Fruit fly (Drosophila melanogaster): ENCODE results near the gene CG14641.

The CG14641 gene

dm6 chr3R:4215264-4215993, 16.7 kb downstream of the CG14641 start, which contains the start of gene CG14636 (continued):
- TF ChIP-seq twi (tag; optimal IDR thresholded peaks at IDR 0.05): no peak
- peak; percentile 60; the same call in 1 of the 3 replicates for TF ChIP-seq Dbx (GFP tag; IDR thresholded peaks at IDR 0.05)
- peak; percentile 35 for TF ChIP-seq CG8281 (tag; optimal IDR thresholded peaks at IDR 0.05)
- peak; percentile 21 for TF ChIP-seq chn (GFP tag; optimal IDR thresholded peaks at IDR 0.05)
- TF ChIP-seq lab (GFP tag; optimal IDR thresholded peaks at IDR 0.05): peak; percentile 88
- no peak for TF ChIP-seq CG8359 (GFP tag; optimal IDR thresholded peaks at IDR 0.05; ENCODE audit: borderline replicate concordance)
- no peak for TF ChIP-seq tna (GFP tag; IDR thresholded peaks at IDR 0.05; ENCODE audit: partially characterized antibody)
- TF ChIP-seq odd (GFP tag; optimal IDR thresholded peaks at IDR 0.05): peak; percentile 66
- peak; percentile 58 for TF ChIP-seq fd3F (GFP tag; optimal IDR thresholded peaks at IDR 0.05)
- peak; percentile 67 for TF ChIP-seq NFAT (GFP tag; IDR thresholded peaks at IDR 0.05)
- TF ChIP-seq trem (tag; optimal IDR thresholded peaks at IDR 0.05): no peak
- no peak for TF ChIP-seq TFAM (GFP tag; optimal IDR thresholded peaks at IDR 0.05)
- TF ChIP-seq CG43689 (GFP tag; IDR thresholded peaks at IDR 0.05): no peak
- peak; percentile 63 for TF ChIP-seq gro (GFP tag; optimal IDR thresholded peaks at IDR 0.05)
- TF ChIP-seq onecut (GFP tag; IDR thresholded peaks at IDR 0.05): peak; percentile 56
- peak; percentile 50 for TF ChIP-seq Bteb2 (GFP tag; optimal IDR thresholded peaks at IDR 0.05)
- TF ChIP-seq cas (GFP tag; IDR thresholded peaks at IDR 0.05): 0 out of 2 replicates have a peak, but pooled peaks have one; percentile 39
- peak; percentile 57 for TF ChIP-seq Deaf1 (tag; optimal IDR thresholded peaks at IDR 0.05)
- peak; percentile 74 for TF ChIP-seq Xrp1 (GFP tag; IDR thresholded peaks at IDR 0.05)
- TF ChIP-seq CG13287 (GFP tag; IDR thresholded peaks at IDR 0.05; ENCODE audit: partially characterized antibody): peak; percentile 52
- TF ChIP-seq Abd-B (GFP tag; optimal IDR thresholded peaks at IDR 0.05): peak; percentile 57
- peak; percentile 21 for TF ChIP-seq CG17912 (GFP tag; optimal IDR thresholded peaks at IDR 0.05)
- TF ChIP-seq lbe (GFP tag; optimal IDR thresholded peaks at IDR 0.05): no peak
- TF ChIP-seq CG6654 (GFP tag; optimal IDR thresholded peaks at IDR 0.05): no peak
- TF ChIP-seq tgo (GFP tag; IDR thresholded peaks at IDR 0.05): peak; percentile 85
- no peak for TF ChIP-seq Hr78 (GFP tag; optimal IDR thresholded peaks at IDR 0.05)
- TF ChIP-seq CG13296 (GFP tag; optimal IDR thresholded peaks at IDR 0.05): peak; percentile 80
- TF ChIP-seq abd-A (tag; optimal IDR thresholded peaks at IDR 0.05): no peak
- 0 out of 2 replicates have a peak, but pooled peaks have one; percentile 18 for TF ChIP-seq CG32767 (GFP tag; IDR thresholded peaks at IDR 0.05)
- no peak for TF ChIP-seq CG31388 (GFP tag; optimal IDR thresholded peaks at IDR 0.05)
- peak; percentile 62 for TF ChIP-seq pho (GFP tag; optimal IDR thresholded peaks at IDR 0.05)
- no peak for TF ChIP-seq ken (GFP tag; IDR thresholded peaks at IDR 0.05)
- TF ChIP-seq CG14050 (GFP tag; IDR thresholded peaks at IDR 0.05): peak; percentile 52; the same call in 2 of the 3 replicates
- TF ChIP-seq CG10959 (GFP tag; IDR thresholded peaks at IDR 0.05): no peak
- TF ChIP-seq lilli (GFP tag; optimal IDR thresholded peaks at IDR 0.05): peak; percentile 76
- TF ChIP-seq CG4328 (GFP tag; optimal IDR thresholded peaks at IDR 0.05): peak; percentile 64
- peak; percentile 18 for TF ChIP-seq salm (tag; optimal IDR thresholded peaks at IDR 0.05)
- TF ChIP-seq HmgZ (tag; optimal IDR thresholded peaks at IDR 0.05): peak; percentile 79
- no peak for TF ChIP-seq zen2 (GFP tag; IDR thresholded peaks at IDR 0.05; ENCODE audit: partially characterized antibody)
- no peak for TF ChIP-seq oc (tag; optimal IDR thresholded peaks at IDR 0.05)
- no peak for TF ChIP-seq eve (GFP tag; optimal IDR thresholded peaks at IDR 0.05)
- TF ChIP-seq sd (tag; optimal IDR thresholded peaks at IDR 0.05): peak; percentile 8
- peak; percentile 53 for TF ChIP-seq CG15011 (GFP tag; optimal IDR thresholded peaks at IDR 0.05)
- TF ChIP-seq Drgx (GFP tag; IDR thresholded peaks at IDR 0.05): peak; percentile 83
- peak; percentile 37 for TF ChIP-seq CG1792 (GFP tag; optimal IDR thresholded peaks at IDR 0.05)
- peak; percentile 78 for TF ChIP-seq jumu (GFP tag; optimal IDR thresholded peaks at IDR 0.05)
- peak; percentile 75 for TF ChIP-seq CG3847 (GFP tag; IDR thresholded peaks at IDR 0.05)
- TF ChIP-seq CG17612 (GFP tag; IDR thresholded peaks at IDR 0.05): peak; percentile 58
- peak; percentile 18 for TF ChIP-seq ERR (GFP tag; optimal IDR thresholded peaks at IDR 0.05)

Measured in whole organism, embryonic.